Worm (Caenorhabditis elegans): Measurements from ENCODE around the gene ZK643.5.

ZK643.5 gene

DNA sequence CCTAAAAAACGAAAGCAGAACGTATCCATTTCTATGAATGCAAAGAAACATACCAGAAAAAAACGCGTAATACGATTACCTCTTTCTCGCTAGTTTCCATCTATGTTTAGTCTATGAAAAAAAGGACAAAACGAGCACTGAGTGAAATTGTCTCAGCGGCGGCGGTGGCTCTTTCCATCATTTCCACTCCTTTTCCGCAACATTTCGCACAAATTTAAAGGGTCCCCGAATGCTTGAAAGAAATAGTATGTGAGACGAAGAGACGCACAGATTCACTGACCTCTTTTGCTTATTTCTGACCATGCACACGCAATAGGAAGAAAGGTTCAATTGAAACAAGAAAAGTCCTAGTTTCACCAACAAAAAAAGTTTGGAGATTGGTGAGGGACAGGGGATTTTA, 9.7 kb downstream of the ZK643.5 start:
- no peak for TF ChIP-seq unc-62 (GFP tag; optimal IDR thresholded peaks at IDR 0.05)

DNA sequence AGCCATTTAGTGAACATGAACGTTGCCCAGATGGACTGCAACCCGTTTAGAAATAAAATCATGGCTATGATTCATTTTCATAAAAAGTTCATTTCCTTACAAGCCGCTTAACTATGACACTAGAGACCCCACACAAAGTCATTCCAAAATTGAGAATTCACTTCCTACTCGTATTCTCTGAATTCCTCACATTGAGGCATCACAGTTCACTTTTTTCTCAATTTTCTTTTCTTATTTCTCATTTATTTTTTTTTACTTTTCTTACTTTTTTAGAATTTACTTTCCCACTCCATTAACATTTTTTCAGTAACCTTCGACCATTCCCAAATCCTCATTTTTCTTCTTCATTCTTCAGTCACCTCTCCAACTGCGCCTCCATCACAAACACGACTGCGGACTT, 11.6 kb downstream of the ZK643.5 start, which contains the start of gene dhrr-1:
Gene dhrr-1 (plus strand): TSS at position 301 of the 400 bp plus-strand sequence.
- TF ChIP-seq unc-62 (GFP tag; optimal IDR thresholded peaks at IDR 0.05): no peak

DNA sequence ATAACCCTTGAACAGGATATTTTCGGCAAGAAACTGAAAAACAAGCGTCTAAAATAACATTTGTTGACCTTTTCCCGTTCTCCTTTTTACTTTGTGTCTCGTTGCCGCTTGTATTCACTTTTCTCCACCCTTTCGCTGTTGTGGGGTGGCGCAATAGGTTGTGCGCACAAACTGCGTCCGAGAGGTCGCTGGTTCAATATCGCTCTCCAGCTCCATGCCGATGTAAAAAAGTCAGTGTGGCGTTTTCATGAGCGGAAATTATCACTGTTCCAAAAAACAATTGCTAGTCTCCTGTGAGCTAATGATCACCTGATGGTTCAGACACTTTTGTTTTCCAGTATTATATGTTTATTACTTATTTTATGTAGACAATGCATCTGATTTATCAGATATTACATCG, 18.4 kb downstream of the ZK643.5 start:
- no peak for TF ChIP-seq unc-62 (GFP tag; optimal IDR thresholded peaks at IDR 0.05)

DNA sequence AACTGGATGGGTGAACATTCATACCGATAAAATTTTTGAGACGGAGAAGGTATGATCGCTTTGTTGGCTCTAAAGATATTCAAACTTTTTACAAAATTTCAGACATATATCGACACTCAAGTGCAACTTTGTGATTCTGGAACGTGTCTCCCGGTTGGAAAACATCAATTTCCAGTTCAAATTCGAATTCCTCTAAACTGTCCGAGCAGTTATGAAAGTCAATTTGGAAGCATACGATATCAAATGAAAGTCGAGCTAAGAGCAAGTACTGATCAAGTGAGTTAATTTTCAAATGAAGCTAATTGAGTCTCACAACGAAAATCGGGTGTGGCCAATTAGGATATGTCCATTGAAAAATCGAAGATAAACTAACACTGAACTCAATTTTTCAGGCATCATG, 21.6 kb downstream of the ZK643.5 start:
- no peak for TF ChIP-seq unc-62 (GFP tag; optimal IDR thresholded peaks at IDR 0.05)

DNA sequence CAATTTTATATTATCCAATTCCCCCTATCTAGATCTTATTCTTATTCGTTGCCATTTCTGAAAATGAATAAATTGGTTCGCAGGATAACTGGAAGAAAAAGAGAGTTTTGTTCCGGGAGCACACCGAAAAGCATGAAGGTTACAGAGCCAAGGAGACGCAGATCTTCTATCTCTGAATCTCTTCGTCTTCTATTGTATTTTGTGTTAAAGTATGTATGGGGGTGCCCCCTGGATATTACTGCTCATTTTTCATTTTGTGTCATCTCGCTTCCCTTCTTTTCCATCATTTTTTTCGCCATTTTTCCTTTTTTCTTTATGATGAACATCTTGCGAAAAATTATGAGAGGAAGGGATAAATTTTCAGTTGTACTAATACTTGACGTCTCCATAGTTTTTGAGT, 22.3 kb downstream of the ZK643.5 start:
- TF ChIP-seq unc-62 (GFP tag; optimal IDR thresholded peaks at IDR 0.05): no peak

DNA sequence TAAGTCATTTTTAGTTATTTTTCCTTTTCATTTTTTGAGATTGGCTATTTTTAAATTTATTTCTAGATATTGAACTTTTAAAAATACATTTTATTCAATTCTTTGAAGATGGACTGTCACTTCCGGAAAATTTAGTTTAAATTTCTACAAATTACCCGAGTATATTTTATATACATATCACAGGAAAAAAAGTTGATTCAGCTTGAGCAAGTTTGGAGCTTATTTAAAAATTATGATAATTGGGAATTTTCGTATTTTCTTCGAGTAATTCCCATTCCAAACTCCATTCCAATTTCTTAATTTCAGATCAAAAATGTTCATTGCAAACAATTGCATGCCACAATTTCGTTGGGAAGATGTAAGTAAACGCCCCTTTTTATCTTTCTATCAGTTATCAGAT, 26.3 kb downstream of the ZK643.5 start, which contains the start of gene arrd-15:
Gene arrd-15 (plus strand): TSS at position 301 of the 400 bp plus-strand sequence.
- no peak for TF ChIP-seq unc-62 (GFP tag; optimal IDR thresholded peaks at IDR 0.05)

DNA sequence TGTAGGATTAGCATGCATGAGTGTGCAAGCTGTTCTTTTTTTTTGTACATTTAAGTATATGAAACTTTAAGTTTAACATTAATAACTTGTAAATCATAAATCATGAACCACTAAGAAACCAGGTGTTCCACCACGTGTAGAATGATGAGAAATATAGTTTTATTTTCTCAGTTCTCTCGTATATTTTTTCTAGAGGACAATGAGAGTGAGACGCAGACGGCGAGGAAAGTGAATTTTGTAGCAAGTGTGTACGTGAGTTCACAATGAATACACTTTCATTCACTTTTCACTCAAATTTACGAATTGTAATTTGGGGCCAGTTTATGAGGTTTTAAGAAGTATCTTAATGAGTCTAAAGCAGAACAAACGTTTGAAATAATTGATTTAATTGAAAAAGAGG, 29.5 kb downstream of the ZK643.5 start:
- no peak for TF ChIP-seq unc-62 (GFP tag; optimal IDR thresholded peaks at IDR 0.05)

DNA sequence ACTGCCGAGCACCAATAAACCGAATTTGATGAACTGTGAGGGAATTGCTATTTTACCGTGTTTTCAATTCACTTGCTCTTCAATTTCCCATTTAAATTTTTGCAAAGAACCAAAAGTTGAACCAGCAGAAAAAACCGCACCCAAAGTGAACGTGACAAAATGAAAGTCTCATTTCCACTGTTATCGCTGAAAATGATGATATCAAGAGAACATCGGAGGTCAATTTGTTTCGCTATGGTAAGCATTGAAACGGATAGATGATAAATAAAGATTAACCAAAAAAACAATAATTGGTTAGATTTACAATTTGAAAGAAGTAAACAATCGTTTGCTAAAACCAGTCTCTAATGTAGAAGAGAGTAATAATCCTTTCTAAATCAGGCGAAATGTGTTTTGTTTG, 30.5 kb downstream of the ZK643.5 start:
- no peak for TF ChIP-seq unc-62 (GFP tag; optimal IDR thresholded peaks at IDR 0.05)

DNA sequence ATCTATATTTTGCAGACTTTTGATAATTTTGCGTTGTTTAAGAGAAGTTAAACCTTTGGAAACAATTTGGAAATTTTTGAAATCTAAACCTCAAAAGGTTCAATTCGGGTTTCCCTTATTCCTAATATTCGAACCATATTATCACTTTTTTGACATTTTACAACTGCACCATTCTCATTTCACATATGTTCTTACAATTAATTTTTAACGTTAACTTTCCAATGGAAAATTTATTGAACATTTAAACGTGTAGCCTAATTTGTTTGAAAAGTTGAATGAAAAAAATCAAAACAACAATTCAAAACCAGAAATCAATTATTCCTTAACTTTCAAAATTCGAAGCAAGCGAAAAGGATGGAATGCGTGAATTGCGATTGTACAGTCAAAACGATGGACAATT, 32.1 kb downstream of the ZK643.5 start, which contains the start of gene ZK637.12:
Gene ZK637.12 (plus strand): TSS at position 301 of the 400 bp plus-strand sequence.
- TF ChIP-seq unc-62 (GFP tag; optimal IDR thresholded peaks at IDR 0.05): no peak

DNA sequence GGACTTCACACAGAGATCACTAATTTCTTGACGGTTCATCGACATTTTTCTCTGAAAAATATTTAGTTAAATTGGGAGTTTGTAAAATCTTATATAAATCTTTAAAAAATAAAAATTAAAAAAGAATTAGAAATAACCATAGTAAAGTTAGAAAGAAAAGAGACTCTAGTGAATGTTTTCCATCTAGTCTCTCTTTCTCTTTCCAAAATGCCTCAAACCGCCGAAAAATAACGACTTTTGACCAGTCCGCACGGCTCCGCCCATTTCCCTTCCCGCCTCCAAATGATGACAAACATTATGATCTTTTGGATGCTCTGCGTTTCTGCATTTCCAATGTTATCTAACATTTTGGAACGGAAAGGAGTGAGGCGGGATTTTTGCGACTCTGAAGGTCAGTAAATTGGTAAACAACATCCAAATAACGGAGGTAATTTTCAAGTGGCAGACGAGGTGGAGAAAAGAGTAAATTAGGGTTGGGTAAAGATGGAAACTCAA, 32.7 kb downstream of the ZK643.5 start, which contains the start of gene glb-1:
Gene glb-1 (minus strand): TSS at position 51 of the 495 bp plus-strand sequence.
- TF ChIP-seq unc-62 (GFP tag; optimal IDR thresholded peaks at IDR 0.05): no peak

DNA sequence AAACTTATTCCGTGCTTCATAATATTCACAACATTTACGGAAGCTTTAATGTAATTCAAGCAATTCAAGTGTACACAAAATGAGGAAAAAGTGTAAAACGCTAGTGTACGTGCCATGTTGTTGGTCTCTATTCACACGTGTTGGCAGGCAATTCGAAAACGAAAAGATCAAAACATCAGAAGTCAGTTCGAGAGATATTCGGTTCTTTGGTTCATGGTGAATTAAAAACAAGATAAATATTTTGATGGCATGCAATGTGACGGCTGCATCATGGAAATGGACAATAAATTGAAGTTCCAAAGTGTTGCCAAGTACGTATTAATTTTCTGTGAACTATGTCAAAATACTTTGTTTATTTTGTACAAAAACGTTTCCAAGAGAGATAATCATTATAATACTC, 33.9 kb downstream of the ZK643.5 start:
- TF ChIP-seq unc-62 (GFP tag; optimal IDR thresholded peaks at IDR 0.05): no peak

DNA sequence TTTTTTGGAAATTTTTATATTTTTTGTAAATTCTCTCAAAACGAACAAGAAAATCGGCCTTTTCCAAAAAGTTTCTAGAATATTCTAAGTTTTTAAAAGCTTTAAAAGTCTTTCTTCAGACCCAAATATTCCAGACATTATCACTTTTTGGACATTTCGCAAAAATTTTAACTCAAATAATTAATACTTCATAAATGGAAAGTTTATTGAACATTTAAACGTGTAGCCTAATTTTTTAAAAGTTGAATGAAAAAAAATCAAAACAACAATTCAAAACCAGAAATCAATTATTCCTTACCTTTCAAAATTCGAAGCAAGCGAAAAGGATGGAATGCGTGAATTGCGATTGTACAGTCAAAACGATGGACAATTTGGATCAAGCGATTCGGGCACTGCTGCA, 36.2 kb downstream of the ZK643.5 start, which contains the start of gene ZK637.15:
Gene ZK637.15 (plus strand): TSS at position 301 of the 400 bp plus-strand sequence.
- TF ChIP-seq unc-62 (GFP tag; optimal IDR thresholded peaks at IDR 0.05): no peak

DNA sequence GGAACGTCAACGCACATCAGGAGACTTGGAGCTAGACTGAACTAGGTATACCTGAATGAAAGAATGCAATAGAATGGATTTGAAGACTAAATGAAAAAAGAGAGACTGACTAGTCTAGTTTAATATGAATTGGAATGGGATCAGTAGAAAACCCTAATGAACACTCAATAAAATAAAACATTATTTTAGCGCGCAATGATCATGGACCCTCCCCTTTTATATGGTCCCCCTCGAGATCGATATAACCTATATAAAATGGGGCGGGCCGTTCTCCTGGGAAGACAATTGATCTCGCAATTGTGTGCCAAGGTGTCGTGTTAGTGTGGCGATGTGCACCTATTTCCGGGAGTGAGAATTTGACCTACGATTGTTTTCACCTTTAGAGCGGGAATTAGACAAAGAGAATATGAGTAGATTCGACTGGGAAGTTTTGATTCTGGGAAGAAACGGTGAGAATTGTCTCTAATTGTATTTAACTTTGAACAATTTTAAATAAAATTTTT, 38.1 kb downstream of the ZK643.5 start, which contains the start of gene cdc-25.3:
Gene cdc-25.3 (minus strand): TSS at position 51 of the 503 bp plus-strand sequence.
- no peak for TF ChIP-seq unc-62 (GFP tag; optimal IDR thresholded peaks at IDR 0.05)

DNA sequence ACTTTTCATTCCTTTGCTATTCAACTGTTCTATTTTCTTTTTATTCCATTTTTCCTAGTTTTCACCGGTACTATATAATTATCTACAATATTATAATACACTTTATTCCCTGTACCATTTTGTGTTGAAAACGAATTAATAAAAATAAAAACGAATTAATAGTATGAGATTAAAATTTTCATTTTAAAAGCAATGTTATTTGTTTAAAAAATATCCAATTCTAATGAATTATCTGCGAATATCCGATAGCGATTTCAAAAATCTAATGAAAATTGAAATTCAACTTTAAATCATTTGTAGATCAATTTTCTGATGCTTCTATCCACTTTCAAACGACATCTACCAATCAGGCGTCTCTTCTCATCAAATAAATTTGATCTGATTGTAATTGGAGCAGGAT, 42.5 kb downstream of the ZK643.5 start, which contains the start of gene trxr-2:
Gene trxr-2 (plus strand): TSS at position 301 of the 400 bp plus-strand sequence.
- no peak for TF ChIP-seq unc-62 (GFP tag; optimal IDR thresholded peaks at IDR 0.05)

DNA sequence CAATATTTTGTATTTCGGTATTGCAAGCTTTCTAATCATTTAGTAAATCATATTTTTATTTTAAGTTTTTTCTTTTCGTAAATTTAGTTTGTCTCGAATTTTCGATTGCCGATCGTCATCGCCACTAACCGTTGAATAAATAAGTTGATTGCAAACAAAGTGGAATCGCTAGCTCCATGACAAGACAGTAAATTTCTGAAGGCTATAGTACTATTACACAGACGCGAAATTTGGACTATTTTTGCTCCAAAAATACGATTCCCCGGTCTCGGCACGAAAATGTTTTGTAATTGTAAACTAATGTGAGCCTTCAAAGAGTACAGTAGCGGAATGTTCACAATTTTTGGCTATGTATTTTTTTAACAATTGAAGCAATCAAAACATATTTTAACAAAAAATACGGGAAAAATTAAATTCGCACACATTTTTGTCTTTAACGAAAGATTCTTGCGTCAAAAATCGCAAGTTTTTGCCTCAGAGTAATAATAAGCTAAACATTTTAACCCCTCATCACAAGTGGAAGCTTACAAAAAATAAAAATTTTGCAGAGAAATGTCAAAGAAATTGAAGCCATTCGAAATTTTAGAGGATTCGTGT, 44.3 kb downstream of the ZK643.5 start, which contains the start of gene tpk-1:
Gene tpk-1 (plus strand): TSS at position 547 of the 597 bp plus-strand sequence.
- no peak for TF ChIP-seq unc-62 (GFP tag; optimal IDR thresholded peaks at IDR 0.05)

DNA sequence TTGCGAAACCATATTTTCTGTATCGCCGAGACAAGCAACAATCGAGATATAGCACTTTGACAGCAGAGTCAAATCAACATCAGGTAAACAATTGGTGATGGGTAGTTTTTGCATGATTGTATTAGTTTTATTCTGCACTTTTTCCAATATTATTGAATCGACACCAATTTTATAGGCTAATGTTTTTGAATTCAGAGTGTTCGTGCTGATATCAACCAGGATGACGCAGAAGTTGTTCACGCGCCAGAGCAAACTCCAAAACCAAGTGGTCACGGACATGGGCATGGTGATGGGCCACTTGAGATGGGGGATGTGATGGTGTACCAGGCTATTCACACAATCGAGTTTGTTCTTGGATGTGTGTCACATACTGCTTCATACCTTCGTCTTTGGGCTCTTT, 45.9 kb downstream of the ZK643.5 start:
- TF ChIP-seq unc-62 (GFP tag; optimal IDR thresholded peaks at IDR 0.05): no peak

Measured in whole organism, dauer.